Worm (Caenorhabditis elegans): Measurements from ENCODE around the gene F16B12.4.

F16B12.4 gene

ce11 chrX:14132677-14133076, 34.2 kb upstream of the F16B12.4 start:
- TF ChIP-seq elt-2 (tag; optimal IDR thresholded peaks at IDR 0.05) (no peak), elt-3 (tag; optimal IDR thresholded peaks at IDR 0.05) (no peak), nhr-77 (tag; optimal IDR thresholded peaks at IDR 0.05) (no peak), ZK546.5 (tag; optimal IDR thresholded peaks at IDR 0.05) (no peak), pha-4 (tag; optimal IDR thresholded peaks at IDR 0.05) (no peak), ztf-4 (tag; optimal IDR thresholded peaks at IDR 0.05) (no peak), lin-15B (tag; optimal IDR thresholded peaks at IDR 0.05) (no peak), ceh-82 (tag; optimal IDR thresholded peaks at IDR 0.05) (no peak), ama-1 (optimal IDR thresholded peaks at IDR 0.05) (no peak)

DNA sequence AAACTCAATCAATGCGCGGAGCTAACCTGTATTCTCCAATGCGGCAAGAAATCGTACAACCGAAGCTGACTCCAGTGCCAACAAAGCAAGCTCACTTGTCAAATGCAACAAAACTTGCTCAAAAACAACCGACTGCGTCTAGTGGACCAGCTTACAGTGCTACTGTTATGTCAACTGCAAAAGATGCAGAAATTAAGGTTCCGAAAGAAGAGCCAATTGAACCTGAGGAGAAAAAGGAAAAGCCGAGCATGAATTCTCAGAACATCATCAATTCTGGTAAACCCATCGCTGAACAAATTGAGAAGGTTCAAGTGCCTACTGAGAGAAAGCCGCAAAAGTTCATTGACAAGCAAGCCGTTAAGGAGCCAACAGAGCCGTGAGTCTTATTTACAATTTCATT, 33.0 kb upstream of the F16B12.4 start:
- TF ChIP-seq lin-15B (tag; optimal IDR thresholded peaks at IDR 0.05) (no peak), ama-1 (optimal IDR thresholded peaks at IDR 0.05) (no peak), nfya-1 (tag; optimal IDR thresholded peaks at IDR 0.05; ENCODE audit: insufficient read depth) (no peak), fkh-2 (tag; optimal IDR thresholded peaks at IDR 0.05) (no peak), fos-1 (tag; optimal IDR thresholded peaks at IDR 0.05) (no peak), ztf-4 (tag; optimal IDR thresholded peaks at IDR 0.05) (no peak), ceh-28 (tag; optimal IDR thresholded peaks at IDR 0.05) (no peak), mml-1 (tag; optimal IDR thresholded peaks at IDR 0.05) (no peak), pha-4 (tag; optimal IDR thresholded peaks at IDR 0.05) (no peak), nhr-76 (tag; optimal IDR thresholded peaks at IDR 0.05) (no peak), daf-12 (tag; optimal IDR thresholded peaks at IDR 0.05) (no peak), snpc-4 (tag; optimal IDR thresholded peaks at IDR 0.05) (no peak), nhr-11 (tag; optimal IDR thresholded peaks at IDR 0.05) (no peak), ceh-82 (tag; optimal IDR thresholded peaks at IDR 0.05) (no peak), hmg-11 (tag; optimal IDR thresholded peaks at IDR 0.05) (no peak)

DNA sequence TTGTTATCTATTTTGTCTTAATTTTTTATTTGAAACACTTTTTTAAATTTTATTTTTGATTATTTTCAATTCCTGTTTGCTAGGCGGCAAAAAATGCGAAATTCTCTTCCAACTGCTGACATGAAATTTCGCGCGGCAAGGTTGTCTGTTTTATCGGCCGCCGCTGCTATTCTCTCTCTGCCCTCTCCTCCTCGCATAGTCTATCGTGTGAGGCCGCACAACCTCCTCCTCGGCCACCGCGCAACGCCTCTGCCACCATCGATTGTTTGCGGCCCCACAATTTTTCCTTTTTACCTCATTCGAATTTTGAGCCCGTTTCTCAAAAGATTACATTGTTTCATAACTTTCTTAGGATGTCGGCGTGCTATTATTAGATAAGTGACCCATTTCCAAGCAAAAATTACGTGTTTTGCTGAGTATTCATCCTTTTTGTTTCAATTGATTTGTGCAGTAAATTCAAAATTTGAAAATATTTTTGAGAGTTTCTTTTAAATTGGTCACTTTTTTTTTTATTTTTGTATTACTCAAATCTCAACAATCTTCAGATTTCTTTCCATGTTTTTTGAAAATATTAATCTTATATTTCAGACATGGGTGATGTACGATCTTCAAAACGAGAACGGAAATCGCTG, 28.9 kb upstream of the F16B12.4 start, which contains the start of gene F28H6.4:
Gene F28H6.4, plus strand, starts transcription at position 582 of the 632 bp plus-strand sequence.
- no peak for TF ChIP-seq ceh-28 (tag; optimal IDR thresholded peaks at IDR 0.05)
- no peak for TF ChIP-seq fos-1 (tag; optimal IDR thresholded peaks at IDR 0.05)
- TF ChIP-seq lsy-12 (tag; optimal IDR thresholded peaks at IDR 0.05): no peak
- TF ChIP-seq ztf-4 (tag; optimal IDR thresholded peaks at IDR 0.05): no peak
- peak; percentile 43 for TF ChIP-seq hmg-11 (tag; optimal IDR thresholded peaks at IDR 0.05)
- TF ChIP-seq nhr-12 (tag; optimal IDR thresholded peaks at IDR 0.05): no peak
- TF ChIP-seq nfya-1 (tag; optimal IDR thresholded peaks at IDR 0.05; ENCODE audit: insufficient read depth): peak; percentile 31
- TF ChIP-seq ceh-16 (tag; optimal IDR thresholded peaks at IDR 0.05): no peak
- TF ChIP-seq elt-2 (tag; optimal IDR thresholded peaks at IDR 0.05): peak; percentile 3
- peak; percentile 34 for TF ChIP-seq pha-4 (tag; optimal IDR thresholded peaks at IDR 0.05)
- TF ChIP-seq egl-27 (tag; optimal IDR thresholded peaks at IDR 0.05): no peak
- no peak for TF ChIP-seq ztf-11 (tag; optimal IDR thresholded peaks at IDR 0.05)
- TF ChIP-seq lin-39 (tag; optimal IDR thresholded peaks at IDR 0.05): peak; percentile 3
- no peak for TF ChIP-seq elt-1 (tag; optimal IDR thresholded peaks at IDR 0.05)
- TF ChIP-seq nhr-43 (tag; optimal IDR thresholded peaks at IDR 0.05; ENCODE audit: poor library complexity, severe bottlenecking): no peak
- TF ChIP-seq mdl-1 (tag; optimal IDR thresholded peaks at IDR 0.05): no peak
- peak; percentile 16 for TF ChIP-seq lin-15B (tag; optimal IDR thresholded peaks at IDR 0.05)

ce11 chrX:14125870-14126269, 27.4 kb upstream of the F16B12.4 start, which contains the start of gene F28H6.6:
TSS of gene F28H6.6 (minus strand) at chrX:14125879.
- TF ChIP-seq pha-4 (tag; optimal IDR thresholded peaks at IDR 0.05) (peak; percentile 29), nhr-11 (tag; optimal IDR thresholded peaks at IDR 0.05) (no peak)

DNA sequence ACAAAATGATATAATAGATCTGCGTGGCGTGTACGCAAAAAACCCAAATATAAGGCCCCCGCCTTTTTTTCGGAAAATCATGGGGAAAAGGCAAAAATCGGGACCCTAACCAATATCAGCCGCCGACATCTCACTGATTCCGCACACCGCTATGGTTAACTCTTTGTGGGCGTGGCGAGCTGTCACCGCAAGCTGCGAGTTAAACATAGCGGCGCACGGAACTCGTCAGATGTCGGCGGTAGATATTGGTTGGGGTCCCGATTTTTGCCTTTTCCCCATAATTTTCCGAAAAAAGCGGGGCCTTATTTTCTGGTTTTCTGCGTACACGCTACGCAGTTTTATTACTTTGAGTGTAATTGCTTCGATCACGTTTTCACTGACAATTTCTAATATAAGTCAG, 20.3 kb upstream of the F16B12.4 start:
- no peak for TF ChIP-seq lsy-12 (tag; optimal IDR thresholded peaks at IDR 0.05)
- TF ChIP-seq nhr-11 (tag; optimal IDR thresholded peaks at IDR 0.05): no peak
- no peak for TF ChIP-seq eor-1 (tag; optimal IDR thresholded peaks at IDR 0.05)
- TF ChIP-seq sea-2 (GFP tag; optimal IDR thresholded peaks at IDR 0.05): no peak
- TF ChIP-seq elt-3 (tag; optimal IDR thresholded peaks at IDR 0.05): no peak
- no peak for TF ChIP-seq fos-1 (tag; optimal IDR thresholded peaks at IDR 0.05)
- TF ChIP-seq unc-39 (tag; optimal IDR thresholded peaks at IDR 0.05): no peak
- no peak for TF ChIP-seq nhr-28 (tag; optimal IDR thresholded peaks at IDR 0.05)
- TF ChIP-seq zag-1 (tag; optimal IDR thresholded peaks at IDR 0.05): no peak
- no peak for TF ChIP-seq ceh-82 (tag; optimal IDR thresholded peaks at IDR 0.05)
- TF ChIP-seq lin-15B (tag; optimal IDR thresholded peaks at IDR 0.05): no peak
- TF ChIP-seq ama-1 (optimal IDR thresholded peaks at IDR 0.05): no peak
- TF ChIP-seq nhr-23 (tag; optimal IDR thresholded peaks at IDR 0.05): no peak
- TF ChIP-seq fkh-10 (GFP tag; optimal IDR thresholded peaks at IDR 0.05): no peak
- TF ChIP-seq snpc-4 (tag; optimal IDR thresholded peaks at IDR 0.05): no peak
- TF ChIP-seq elt-1 (tag; optimal IDR thresholded peaks at IDR 0.05): no peak
- TF ChIP-seq fkh-2 (tag; optimal IDR thresholded peaks at IDR 0.05): no peak
- TF ChIP-seq pqm-1 (tag; optimal IDR thresholded peaks at IDR 0.05): no peak
- TF ChIP-seq nfya-1 (tag; optimal IDR thresholded peaks at IDR 0.05; ENCODE audit: insufficient read depth): no peak
- no peak for TF ChIP-seq ceh-16 (tag; optimal IDR thresholded peaks at IDR 0.05)
